Fruit fly (Drosophila melanogaster): ENCODE results near the gene RhoGEF3.

Gene RhoGEF3

DNA sequence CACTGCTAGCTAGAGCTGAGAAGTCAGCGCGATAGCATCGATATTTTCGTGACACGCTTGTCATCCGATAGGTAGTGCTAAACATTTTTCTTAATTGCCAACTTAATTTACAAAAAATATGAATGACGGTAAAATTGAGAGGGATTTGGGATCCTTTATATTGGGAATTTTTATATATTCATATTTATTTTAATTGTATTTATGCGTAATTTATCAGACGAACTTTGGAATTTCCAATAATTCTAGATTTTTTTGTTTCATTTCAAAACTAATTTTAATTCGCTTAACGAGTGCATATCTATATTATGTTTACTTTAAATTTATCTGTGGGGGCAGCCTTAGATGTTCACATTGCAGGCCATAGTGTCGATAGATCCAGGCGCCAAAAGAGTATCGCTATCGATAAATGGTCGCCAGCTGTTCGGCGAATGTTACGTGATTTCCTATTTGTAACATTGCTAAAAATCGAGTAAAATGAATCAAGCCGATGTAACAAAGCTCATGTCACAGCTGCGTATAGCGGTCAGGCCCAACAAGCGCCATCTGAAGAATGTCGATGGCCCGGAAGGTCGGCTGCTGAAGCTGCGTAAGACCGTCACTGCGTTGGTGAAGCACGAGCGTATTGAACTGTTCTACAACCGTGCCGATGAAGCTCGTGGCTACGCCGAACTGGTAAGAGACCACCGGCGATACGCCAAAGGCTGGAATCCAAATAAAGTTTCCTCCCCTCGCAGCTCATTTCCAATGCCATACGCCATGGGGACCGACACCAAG lies 12.7 kb upstream of the RhoGEF3 start, which contains the start of the genes Tudor-SN and mRpL17 (continued):
- TF ChIP-seq CG8924 (tag; optimal IDR thresholded peaks at IDR 0.05) (peak; percentile 30), CG4282 (GFP tag; optimal IDR thresholded peaks at IDR 0.05) (no peak), bigmax (GFP tag; optimal IDR thresholded peaks at IDR 0.05) (peak; percentile 38), ERR (GFP tag; optimal IDR thresholded peaks at IDR 0.05) (no peak), nerfin-2 (GFP tag; IDR thresholded peaks at IDR 0.05; ENCODE audit: partially characterized antibody) (peak; percentile 93), CG7745 (tag; optimal IDR thresholded peaks at IDR 0.05) (no peak), phol (tag; optimal IDR thresholded peaks at IDR 0.05) (peak; percentile 67), ato (GFP tag; IDR thresholded peaks at IDR 0.05; ENCODE audit: partially characterized antibody) (peak; percentile 95), CG14860 (GFP tag; IDR thresholded peaks at IDR 0.05; ENCODE audit: partially characterized antibody) (peak; percentile 97), CG9817 (tag; optimal IDR thresholded peaks at IDR 0.05) (peak; percentile 37), CG32532 (GFP tag; IDR thresholded peaks at IDR 0.05) (peak; percentile 40; the same call in 1 of the 2 replicates), CG33557 (GFP tag; optimal IDR thresholded peaks at IDR 0.05) (peak; percentile 43), odd (GFP tag; optimal IDR thresholded peaks at IDR 0.05) (peak; percentile 28), Ssrp (tag; optimal IDR thresholded peaks at IDR 0.05) (peak; percentile 8), CG1529 (GFP tag; optimal IDR thresholded peaks at IDR 0.05) (no peak), CG4854 (GFP tag; optimal IDR thresholded peaks at IDR 0.05) (peak; percentile 12), CG4328 (GFP tag; optimal IDR thresholded peaks at IDR 0.05) (no peak), CG13287 (GFP tag; IDR thresholded peaks at IDR 0.05; ENCODE audit: partially characterized antibody) (peak; percentile 94), sqz (GFP tag; optimal IDR thresholded peaks at IDR 0.05) (peak; percentile 60), CG16863 (GFP tag; optimal IDR thresholded peaks at IDR 0.05) (peak; percentile 5), Opbp (GFP tag; IDR thresholded peaks at IDR 0.05; ENCODE audit: partially characterized antibody) (peak; percentile 98), CG16813 (GFP tag; IDR thresholded peaks at IDR 0.05; ENCODE audit: partially characterized antibody) (peak; percentile 98), chinmo (GFP tag; IDR thresholded peaks at IDR 0.05; ENCODE audit: partially characterized antibody) (peak; percentile 92; the same call in 2 of the 4 replicates), croc (GFP tag; conservative IDR thresholded peaks at IDR 0.05) (no peak), Dip2 (GFP tag; IDR thresholded peaks at IDR 0.05) (no peak), hkb (optimal IDR thresholded peaks at IDR 0.05) (no peak), hkb (GFP tag; IDR thresholded peaks at IDR 0.05) (no peak), CG18619 (GFP tag; optimal IDR thresholded peaks at IDR 0.05) (peak; percentile 23), CG10979 (tag; optimal IDR thresholded peaks at IDR 0.05) (peak; percentile 23), btn (GFP tag; optimal IDR thresholded peaks at IDR 0.05) (no peak), CG11504 (tag; optimal IDR thresholded peaks at IDR 0.05) (peak; percentile 64), slou (GFP tag; optimal IDR thresholded peaks at IDR 0.05) (peak; percentile 9), Hr3 (GFP tag; optimal IDR thresholded peaks at IDR 0.05) (peak; percentile 65), fd96Cb (tag; optimal IDR thresholded peaks at IDR 0.05) (peak; percentile 13), mirr (GFP tag; optimal IDR thresholded peaks at IDR 0.05) (peak; percentile 14), row (GFP tag; IDR thresholded peaks at IDR 0.05) (peak; percentile 78), CG2889 (GFP tag; IDR thresholded peaks at IDR 0.05) (no peak), CG14014 (GFP tag; IDR thresholded peaks at IDR 0.05) (no peak), so (GFP tag; IDR thresholded peaks at IDR 0.05) (no peak), corto (GFP tag; optimal IDR thresholded peaks at IDR 0.05) (peak; percentile 70), Gug (GFP tag; IDR thresholded peaks at IDR 0.05) (peak; percentile 54; the same call in 1 of the 4 replicates), nmo (GFP tag; optimal IDR thresholded peaks at IDR 0.05) (peak; percentile 63), CG13775 (GFP tag; optimal IDR thresholded peaks at IDR 0.05) (peak; percentile 68), CG1792 (GFP tag; optimal IDR thresholded peaks at IDR 0.05) (peak; percentile 16), Six4 (GFP tag; optimal IDR thresholded peaks at IDR 0.05) (peak; percentile 37), unc-4 (GFP tag; IDR thresholded peaks at IDR 0.05; ENCODE audit: partially characterized antibody) (peak; percentile 86), CG7839 (tag; optimal IDR thresholded peaks at IDR 0.05) (peak; percentile 16), CG11456 (GFP tag; IDR thresholded peaks at IDR 0.05) (peak; percentile 64; the same call in 1 of the 3 replicates)

Measured in whole organism, embryonic.